Worm (Caenorhabditis elegans) whole organism, L4 larva: ENCODE measurements around the gene hpr-9.

Experiments used
- T20F7.1 ChIP-seq: fragments of 200-800 bp; sonication (Bioruptor generic); optimal IDR thresholded peaks from 2 replicates; lab custom pipeline; 2018; ENCODE audit warnings: mild to moderate bottlenecking, missing genetic modification characterization, missing compliant biosample characterization
- Y105C5A.15 ChIP-seq: fragments of 200-800 bp; sonication (Bioruptor generic); IDR thresholded peaks from 2 replicates; pipeline ENCODE4 v1.3.6; 2022; ENCODE audit warnings: missing genetic modification characterization, missing compliant biosample characterization
- Y5F2A.4 ChIP-seq: fragments of 200-800 bp; sonication (Bioruptor generic); optimal IDR thresholded peaks from 2 replicates; lab custom pipeline; 2018; ENCODE audit warnings: mild to moderate bottlenecking, missing genetic modification characterization, missing compliant biosample characterization
- ZK546.5 ChIP-seq, 2 experiments: sonication (generic microtip); optimal IDR thresholded peaks; 2 replicates each; lab custom pipeline; 2017; ENCODE audit warnings: missing biosample characterization in 2 of 2, missing genetic modification characterization in 2 of 2
- aha-1 ChIP-seq: fragments of 150-350 bp; peaks from one replicate; lab custom pipeline; 2014; ENCODE audit warnings: missing biosample characterization, missing genetic modification characterization
- ama-1 ChIP-seq: fragments of 150-350 bp; optimal IDR thresholded peaks from 2 replicates; lab custom pipeline; 2014; ENCODE audit warnings: inconsistent platforms, mixed read lengths
- arid-1 ChIP-seq: fragments of 200-800 bp; sonication (Bioruptor generic); conservative IDR thresholded peaks from 2 replicates; pipeline ENCODE4 v1.3.6; 2022; ENCODE audit warnings: missing genetic modification reagents, missing genetic modification characterization, missing compliant biosample characterization
- attf-4 ChIP-seq: sonication (generic microtip); optimal IDR thresholded peaks from 3 replicates; lab custom pipeline; 2017; ENCODE audit warnings: missing biosample characterization, missing genetic modification characterization
- ceh-28 ChIP-seq: fragments of 150-350 bp; optimal IDR thresholded peaks from 2 replicates; lab custom pipeline; 2014; ENCODE audit warnings: missing biosample characterization, missing genetic modification reagents, missing genetic modification characterization
- ceh-44 ChIP-seq: fragments of 200-800 bp; sonication (Bioruptor generic); IDR thresholded peaks from 2 replicates; pipeline ENCODE4 v1.3.6; 2022; ENCODE audit warnings: missing genetic modification reagents, missing genetic modification characterization, missing compliant biosample characterization
- ceh-82 ChIP-seq: sonication (generic microtip); optimal IDR thresholded peaks from 2 replicates; lab custom pipeline; 2017; ENCODE audit warnings: missing biosample characterization, missing genetic modification characterization
- cey-2 ChIP-seq: sonication (generic microtip); optimal IDR thresholded peaks from 3 replicates; lab custom pipeline; 2017; ENCODE audit warnings: missing genetic modification characterization, mild to moderate bottlenecking, missing compliant biosample characterization, antibody characterized with exemption, borderline replicate concordance; ENCODE audit not compliant: insufficient read depth
- daf-16 ChIP-seq, 3 experiments: sonication (generic microtip); optimal IDR thresholded peaks; 2 replicates each; lab custom pipeline; 2016 to 2017; ENCODE audit warnings: missing genetic modification characterization in 3 of 3, missing genetic modification reagents in 3 of 3, mild to moderate bottlenecking in 2 of 3, missing compliant biosample characterization in 2 of 3, missing biosample characterization in 1 of 3, moderate library complexity in 1 of 3
- dmd-8 ChIP-seq: fragments of 200-800 bp; sonication (Bioruptor generic); IDR thresholded peaks from 2 replicates; pipeline ENCODE4 v1.3.6; 2022; ENCODE audit warnings: missing genetic modification characterization, missing compliant biosample characterization
- duxl-1 ChIP-seq: sonication (generic microtip); optimal IDR thresholded peaks from 2 replicates; lab custom pipeline; 2016; ENCODE audit warnings: mild to moderate bottlenecking, missing genetic modification characterization, moderate library complexity, missing compliant biosample characterization; ENCODE audit not compliant: poor library complexity
- dve-1 ChIP-seq: sonication (generic microtip); optimal IDR thresholded peaks from 2 replicates; lab custom pipeline; 2017; ENCODE audit warnings: antibody characterized with exemption, mild to moderate bottlenecking, missing genetic modification characterization, missing compliant biosample characterization; ENCODE audit not compliant: insufficient read depth
- egl-27 ChIP-seq: sonication (generic microtip); optimal IDR thresholded peaks from 3 replicates; lab custom pipeline; 2017; ENCODE audit warnings: missing biosample characterization, missing genetic modification reagents, missing genetic modification characterization
- fkh-10 ChIP-seq: fragments of 150-350 bp; optimal IDR thresholded peaks from 2 replicates; lab custom pipeline; 2014; ENCODE audit warnings: missing biosample characterization, missing genetic modification reagents, missing genetic modification characterization
- gei-8 ChIP-seq: fragments of 200-800 bp; sonication (Bioruptor generic); optimal IDR thresholded peaks from 2 replicates; lab custom pipeline; 2018; ENCODE audit warnings: mild to moderate bottlenecking, missing genetic modification characterization, missing compliant biosample characterization
- hif-1 ChIP-seq, 2 experiments: sonication (generic microtip); optimal IDR thresholded peaks; 2 replicates each; lab custom pipeline; 2016 to 2017; ENCODE audit warnings: missing compliant biosample characterization in 2 of 2, missing genetic modification characterization in 2 of 2, missing genetic modification reagents in 2 of 2, missing genotype in 2 of 2, mild to moderate bottlenecking in 1 of 2
- hlh-11 ChIP-seq: fragments of 200-800 bp; sonication (Bioruptor generic); optimal IDR thresholded peaks from 2 replicates; lab custom pipeline; 2018; ENCODE audit warnings: mild to moderate bottlenecking, missing genetic modification characterization, missing compliant biosample characterization
- hlh-30 ChIP-seq: sonication (generic microtip); optimal IDR thresholded peaks from 2 replicates; lab custom pipeline; 2017; ENCODE audit warnings: antibody characterized with exemption, mild to moderate bottlenecking, missing genetic modification characterization, missing compliant biosample characterization; ENCODE audit not compliant: insufficient read depth
- hmg-1.1 ChIP-seq: fragments of 200-800 bp; sonication (Bioruptor generic); IDR thresholded peaks from 2 replicates; pipeline ENCODE4 v1.3.6; 2022; ENCODE audit warnings: missing genetic modification reagents, missing genetic modification characterization, missing compliant biosample characterization
- jun-1 ChIP-seq: fragments of 150-350 bp; optimal IDR thresholded peaks from 2 replicates; lab custom pipeline; 2014; ENCODE audit warnings: missing biosample characterization, missing genetic modification reagents, missing genetic modification characterization
- lir-3 ChIP-seq: sonication (generic microtip); optimal IDR thresholded peaks from 2 replicates; lab custom pipeline; 2016; ENCODE audit warnings: mild to moderate bottlenecking, missing genetic modification characterization, missing compliant biosample characterization
- lsy-2 ChIP-seq, 2 experiments: fragments of 150-350 bp in 1 of 2; sonication (generic microtip) in 1 of 2; optimal IDR thresholded peaks; 2 replicates each; lab custom pipeline; 2014 to 2017; ENCODE audit warnings: missing biosample characterization in 2 of 2, missing genetic modification characterization in 2 of 2
- mdl-1 ChIP-seq, 2 experiments: fragments of 150-350 bp in 1 of 2; sonication (generic microtip) in 1 of 2; optimal IDR thresholded peaks; 2 replicates each; lab custom pipeline; 2014 to 2017; ENCODE audit warnings: missing biosample characterization in 2 of 2, missing genetic modification characterization in 2 of 2
- mep-1 ChIP-seq: fragments of 150-350 bp; sonication (generic microtip); optimal IDR thresholded peaks from 3 replicates; lab custom pipeline; 2014; ENCODE audit warnings: missing biosample characterization, missing genetic modification characterization
- mes-2 ChIP-seq: sonication (generic microtip); optimal IDR thresholded peaks from 2 replicates; lab custom pipeline; 2016; ENCODE audit warnings: missing genotype, mild to moderate bottlenecking, missing genetic modification characterization, missing compliant biosample characterization; ENCODE audit not compliant: poor library complexity, severe bottlenecking
- nhr-25 ChIP-seq: sonication (generic microtip); optimal IDR thresholded peaks from 2 replicates; lab custom pipeline; 2017; ENCODE audit warnings: missing genetic modification characterization, mild to moderate bottlenecking, missing compliant biosample characterization, antibody characterized with exemption, moderate library complexity, borderline replicate concordance; ENCODE audit not compliant: insufficient read depth
- nhr-28 ChIP-seq: fragments of 150-350 bp; optimal IDR thresholded peaks from 2 replicates; lab custom pipeline; 2014; ENCODE audit warnings: missing biosample characterization, missing genetic modification characterization
- nhr-41 ChIP-seq: fragments of 200-800 bp; sonication (Bioruptor generic); IDR thresholded peaks from 2 replicates; pipeline ENCODE4 v1.3.6; 2022; ENCODE audit warnings: missing genetic modification reagents, missing genetic modification characterization, missing compliant biosample characterization
- nhr-42 ChIP-seq: fragments of 200-800 bp; sonication (Bioruptor generic); IDR thresholded peaks from 2 replicates; pipeline ENCODE4 v1.3.6; 2022; ENCODE audit warnings: missing genetic modification characterization, missing compliant biosample characterization
- nhr-48 ChIP-seq: sonication (generic microtip); optimal IDR thresholded peaks from 2 replicates; lab custom pipeline; 2016; ENCODE audit warnings: mild to moderate bottlenecking, missing genetic modification characterization, missing compliant biosample characterization
- nhr-6 ChIP-seq: fragments of 150-350 bp; optimal IDR thresholded peaks from 2 replicates; lab custom pipeline; 2014; ENCODE audit warnings: missing biosample characterization, missing genetic modification characterization
- pha-4 ChIP-seq, 2 experiments: fragments of 150-350 bp in 1 of 2; fragments of 200-800 bp in 1 of 2; sonication (Bioruptor generic) in 1 of 2; IDR thresholded peaks in 1 of 2; optimal IDR thresholded peaks in 1 of 2; 2 replicates each; pipeline versions ENCODE4 v1.3.6 to Lab custom; 2014 to 2022; ENCODE audit warnings: missing genetic modification characterization in 2 of 2, missing genetic modification reagents in 2 of 2, missing biosample characterization in 1 of 2, missing compliant biosample characterization in 1 of 2
- php-3 ChIP-seq: fragments of 200-800 bp; sonication (Bioruptor generic); IDR thresholded peaks from 2 replicates; pipeline ENCODE4 v1.3.6; 2022; ENCODE audit warnings: missing genetic modification reagents, missing genetic modification characterization, missing compliant biosample characterization
- rbr-2 ChIP-seq: sonication (generic microtip); optimal IDR thresholded peaks from 2 replicates; lab custom pipeline; 2016; ENCODE audit warnings: missing genotype, missing genetic modification characterization, missing compliant biosample characterization
- saeg-2 ChIP-seq: fragments of 200-800 bp; sonication (Bioruptor generic); IDR thresholded peaks from 2 replicates; pipeline ENCODE4 v1.3.6; 2022; ENCODE audit warnings: missing genetic modification reagents, missing genetic modification characterization, missing compliant biosample characterization
- set-16 ChIP-seq: fragments of 200-800 bp; sonication (Bioruptor generic); IDR thresholded peaks from 2 replicates; pipeline ENCODE4 v1.3.6; 2022; ENCODE audit warnings: missing genetic modification reagents, missing genetic modification characterization, missing compliant biosample characterization
- snpc-1.2 ChIP-seq: fragments of 200-800 bp; sonication (Bioruptor generic); IDR thresholded peaks from 2 replicates; pipeline ENCODE4 v1.3.6; 2022; ENCODE audit warnings: missing genetic modification reagents, missing genetic modification characterization, missing compliant biosample characterization
- tra-1 ChIP-seq: fragments of 200-800 bp; sonication (Bioruptor generic); IDR thresholded peaks from 2 replicates; pipeline ENCODE4 v1.3.6; 2022; ENCODE audit warnings: missing genetic modification reagents, missing genetic modification characterization, missing compliant biosample characterization
- unc-62 ChIP-seq, 3 experiments: fragments of 150-350 bp in 1 of 3; sonication (generic microtip); optimal IDR thresholded peaks in 2 of 3; peaks in 1 of 3; 1 replicate in 1 of 3; 2 replicates in 2 of 3; lab custom pipeline; 2014 to 2017; ENCODE audit warnings: missing biosample characterization in 3 of 3, missing genetic modification characterization in 3 of 3, missing genetic modification reagents in 3 of 3, missing genotype in 1 of 3
- zip-2 ChIP-seq: fragments of 150-350 bp; optimal IDR thresholded peaks from 2 replicates; lab custom pipeline; 2014; ENCODE audit warnings: missing biosample characterization, missing genetic modification characterization
- ztf-11 ChIP-seq: fragments of 150-350 bp; optimal IDR thresholded peaks from 2 replicates; lab custom pipeline; 2014; ENCODE audit warnings: missing biosample characterization, missing genetic modification characterization

The hpr-9 gene

ce11 chrIII:10632590-10633402 lies 11.4 kb downstream of the hpr-9 start, which contains the start of gene Y39A1A.10:
Gene Y39A1A.10 (plus strand): TSS chrIII:10632728.
- TF ChIP-seq nhr-6 (peak; percentile 1), ceh-28 (tag; lab: Kevin White, UChicago) (peak; percentile 28), mep-1 (tag; lab: Kevin White, UChicago) (peak; percentile 57), nhr-41 (no peak), rbr-2 (tag; lab: Kevin White, UChicago) (peak; percentile 15), dmd-8 (GFP tag; lab: Robert Waterston, UW) (no peak), daf-16 (GFP tag; optimal IDR thresholded peaks at IDR 0.05; lab: Kevin White, UChicago) (peak in 1 of 2 experiments; percentile 58), daf-16 (tag; optimal IDR thresholded peaks at IDR 0.05; lab: Kevin White, UChicago) (peak; percentile 51), saeg-2 (GFP tag; lab: Robert Waterston, UW) (no peak), gei-8 (no peak), aha-1 (tag; lab: Kevin White, UChicago) (peak; percentile 96), set-16 (GFP tag; lab: Robert Waterston, UW) (peak; percentile 98), php-3 (GFP tag; lab: Robert Waterston, UW) (0 out of 2 replicates have a peak, but pooled peaks have one; percentile 11), hlh-30 (peak; percentile 3), egl-27 (tag; lab: Kevin White, UChicago) (no peak), hmg-1.1 (GFP tag; lab: Robert Waterston, UW) (peak; percentile 19; the same call in 1 of the 2 replicates), lir-3 (no peak), nhr-25 (peak; percentile 80), T20F7.1 (no peak), ztf-11 (tag; lab: Kevin White, UChicago) (no peak), snpc-1.2 (GFP tag; lab: Robert Waterston, UW) (no peak), fkh-10 (GFP tag; lab: Kevin White, UChicago) (peak; percentile 67), nhr-28 (tag; lab: Kevin White, UChicago) (peak; percentile 79), nhr-48 (tag; lab: Kevin White, UChicago) (peak; percentile 3), arid-1 (0 out of 2 replicates have a peak, but pooled peaks have one; percentile 9), dve-1 (tag; lab: Kevin White, UChicago) (peak; percentile 24), pha-4 (GFP tag; IDR thresholded peaks at IDR 0.05; lab: Robert Waterston, UW) (no peak; the same call in 1 of the 2 replicates), pha-4 (tag; optimal IDR thresholded peaks at IDR 0.05; lab: Kevin White, UChicago) (peak; percentile 52), lsy-2 (tag; optimal IDR thresholded peaks at IDR 0.05; lab: Kevin White, UChicago) (peak in 1 of 2 experiments; percentile 31), mdl-1 (tag; optimal IDR thresholded peaks at IDR 0.05; lab: Kevin White, UChicago) (peak; percentile 73 to 85), ceh-44 (no peak), ZK546.5 (tag; optimal IDR thresholded peaks at IDR 0.05; lab: Kevin White, UChicago) (no peak), mes-2 (tag; lab: Kevin White, UChicago) (peak; percentile 51), duxl-1 (no peak), Y5F2A.4 (GFP tag; lab: Kevin White, UChicago) (no peak), hlh-11 (tag; lab: Kevin White, UChicago) (peak; percentile 70), Y105C5A.15 (no peak), hif-1 (tag; optimal IDR thresholded peaks at IDR 0.05; lab: Kevin White, UChicago) (no peak), cey-2 (tag; lab: Kevin White, UChicago) (no peak)
- TF ChIP-seq, all 104 proteins: peak for 21

ce11 chrIII:10633403-10633674 lies 12.0 kb downstream of the hpr-9 start, which contains the start of gene Y39A1A.9:
Gene Y39A1A.9 (minus strand): TSS chrIII:10633501.
- TF ChIP-seq nhr-42 (GFP tag; lab: Robert Waterston, UW) = no peak
- TF ChIP-seq zip-2 (tag; lab: Kevin White, UChicago) = no peak
- TF ChIP-seq jun-1 (tag; lab: Kevin White, UChicago) = no peak
- TF ChIP-seq aha-1 (tag; lab: Kevin White, UChicago) = peak; percentile 91
- TF ChIP-seq tra-1 (GFP tag; lab: Robert Waterston, UW) = no peak
- peak in 1 of 2 experiments; percentile 46 for TF ChIP-seq unc-62 (GFP tag; optimal IDR thresholded peaks at IDR 0.05 in 1 of 2; lab: Kevin White, UChicago)
- TF ChIP-seq unc-62 (tag; optimal IDR thresholded peaks at IDR 0.05; lab: Kevin White, UChicago) = no peak
- TF ChIP-seq ceh-82 (tag; lab: Kevin White, UChicago) = no peak
- no peak for TF ChIP-seq pha-4 (GFP tag; IDR thresholded peaks at IDR 0.05; lab: Robert Waterston, UW)
- TF ChIP-seq pha-4 (tag; optimal IDR thresholded peaks at IDR 0.05; lab: Kevin White, UChicago) = no peak
- TF ChIP-seq ceh-28 (tag; lab: Kevin White, UChicago) = no peak
- no peak for TF ChIP-seq mdl-1 (tag; optimal IDR thresholded peaks at IDR 0.05; lab: Kevin White, UChicago)
- TF ChIP-seq ZK546.5 (tag; optimal IDR thresholded peaks at IDR 0.05; lab: Kevin White, UChicago) = no peak
- no peak for TF ChIP-seq attf-4
- no peak for TF ChIP-seq ama-1
